Worm (Caenorhabditis elegans) whole organism, mixed stage, embryonic: ENCODE data around the gene M04B2.6.

ENCODE experiments used
- cnd-1 ChIP-seq: fragments of 200-800 bp; sonication (Bioruptor generic); optimal IDR thresholded peaks from 2 replicates; lab custom pipeline; 2018; ENCODE audit warnings: mild to moderate bottlenecking, missing genetic modification characterization, missing compliant biosample characterization
- ham-2 ChIP-seq: fragments of 200-800 bp; sonication (Bioruptor generic); optimal IDR thresholded peaks from 2 replicates; lab custom pipeline; 2018; ENCODE audit warnings: mild to moderate bottlenecking, missing genetic modification characterization, missing compliant biosample characterization
- lin-13 ChIP-seq: fragments of 150-350 bp; optimal IDR thresholded peaks from 2 replicates; lab custom pipeline; 2014; ENCODE audit warnings: missing biosample characterization, missing genetic modification characterization
- nhr-237 ChIP-seq: fragments of 150-350 bp; optimal IDR thresholded peaks from 2 replicates; lab custom pipeline; 2014; ENCODE audit warnings: missing biosample characterization, missing genetic modification characterization
- pha-4 ChIP-seq: fragments of 150-350 bp; optimal IDR thresholded peaks from 2 replicates; lab custom pipeline; 2018; ENCODE audit warnings: missing biosample characterization, missing genetic modification reagents, missing genetic modification characterization
- snpc-4 ChIP-seq: fragments of 150-350 bp; optimal IDR thresholded peaks from 2 replicates; lab custom pipeline; 2014; ENCODE audit warnings: missing biosample characterization, missing genetic modification characterization
- unc-62 ChIP-seq: fragments of 150-350 bp; optimal IDR thresholded peaks from 2 replicates; lab custom pipeline; 2014; ENCODE audit warnings: missing biosample characterization, missing genetic modification reagents, missing genetic modification characterization

ce11 chrIV:11469698-11470591, 40.6 kb downstream of the M04B2.6 start, which contains the start of the genes C10C6.13 and wht-2:
- TF ChIP-seq nhr-237 (no peak), snpc-4 (no peak), unc-62 (GFP tag; lab: Kevin White, UChicago) (no peak), pha-4 (tag; lab: Kevin White, UChicago) (no peak), cnd-1 (no peak), lin-13 (no peak), ham-2 (GFP tag; lab: Kevin White, UChicago) (no peak)
